Worm (Caenorhabditis elegans) whole organism, late embryonic: ENCODE results near the gene F47B10.6.

ENCODE experiments used
- C08G9.2 ChIP-seq: sonication (generic microtip); optimal IDR thresholded peaks from 2 replicates; lab custom pipeline; 2016; ENCODE audit warnings: mild to moderate bottlenecking, missing genetic modification characterization, moderate library complexity, missing compliant biosample characterization
- ceh-2 ChIP-seq: sonication (generic microtip); optimal IDR thresholded peaks from 2 replicates; lab custom pipeline; 2016; ENCODE audit warnings: missing genotype, missing genetic modification characterization, missing compliant biosample characterization
- ceh-31 ChIP-seq: sonication (generic microtip); optimal IDR thresholded peaks from 2 replicates; lab custom pipeline; 2016; ENCODE audit warnings: missing genetic modification characterization, missing compliant biosample characterization
- ceh-34 ChIP-seq: sonication (generic microtip); optimal IDR thresholded peaks from 2 replicates; lab custom pipeline; 2016; ENCODE audit warnings: mild to moderate bottlenecking, missing genetic modification characterization, missing compliant biosample characterization
- ceh-9 ChIP-seq: sonication (generic microtip); optimal IDR thresholded peaks from 2 replicates; lab custom pipeline; 2016; ENCODE audit warnings: mild to moderate bottlenecking, missing genetic modification characterization, inconsistent platforms, missing compliant biosample characterization
- fkh-10 ChIP-seq: fragments of 150-350 bp; optimal IDR thresholded peaks from 2 replicates; lab custom pipeline; 2014; ENCODE audit warnings: missing biosample characterization, missing genetic modification reagents, missing genetic modification characterization
- hlh-30 ChIP-seq: sonication (generic microtip); optimal IDR thresholded peaks from 2 replicates; lab custom pipeline; 2017; ENCODE audit warnings: antibody characterized with exemption, missing genetic modification characterization, missing compliant biosample characterization; ENCODE audit not compliant: insufficient read depth
- lim-6 ChIP-seq: sonication (generic microtip); optimal IDR thresholded peaks from 2 replicates; lab custom pipeline; 2016; ENCODE audit warnings: missing genetic modification characterization, missing compliant biosample characterization
- nhr-232 ChIP-seq: sonication (generic microtip); optimal IDR thresholded peaks from 2 replicates; lab custom pipeline; 2016; ENCODE audit warnings: missing genetic modification characterization, missing compliant biosample characterization
- pat-9 ChIP-seq: fragments of 200-800 bp; sonication (Bioruptor generic); optimal IDR thresholded peaks from 2 replicates; lab custom pipeline; 2018; ENCODE audit warnings: mild to moderate bottlenecking, missing genetic modification characterization, moderate library complexity, missing compliant biosample characterization
- pha-4 ChIP-seq: fragments of 150-350 bp; optimal IDR thresholded peaks from 2 replicates; lab custom pipeline; 2018; ENCODE audit warnings: missing biosample characterization, missing genetic modification reagents, missing genetic modification characterization
- pqm-1 ChIP-seq: sonication (generic microtip); optimal IDR thresholded peaks from 2 replicates; lab custom pipeline; 2016; ENCODE audit warnings: missing genetic modification characterization, missing compliant biosample characterization
- pros-1 ChIP-seq: fragments of 150-350 bp; optimal IDR thresholded peaks from 2 replicates; lab custom pipeline; 2014; ENCODE audit warnings: missing biosample characterization, missing genetic modification reagents, missing genetic modification characterization
- sdc-2 ChIP-seq: sonication (generic microtip); optimal IDR thresholded peaks from 2 replicates; lab custom pipeline; 2016; ENCODE audit warnings: missing genotype, missing genetic modification characterization, missing compliant biosample characterization
- tbx-2 ChIP-seq: sonication (generic microtip); optimal IDR thresholded peaks from 2 replicates; lab custom pipeline; 2016; ENCODE audit warnings: missing genetic modification characterization, missing compliant biosample characterization
- ttx-3 ChIP-seq: sonication (generic microtip); optimal IDR thresholded peaks from 2 replicates; lab custom pipeline; 2016; ENCODE audit warnings: missing genetic modification reagents, missing genetic modification characterization, missing compliant biosample characterization
- unc-3 ChIP-seq, 2 experiments: fragments of 200-800 bp in 1 of 2; sonication (Bioruptor generic) in 1 of 2; sonication (generic microtip) in 1 of 2; conservative IDR thresholded peaks in 1 of 2; optimal IDR thresholded peaks in 1 of 2; 2 replicates each; pipeline versions ENCODE4 v1.3.6 to Lab custom; 2016 to 2022; ENCODE audit warnings: missing compliant biosample characterization in 2 of 2, missing genetic modification characterization in 2 of 2, missing genetic modification reagents in 1 of 2
- unc-42 ChIP-seq: sonication (generic microtip); optimal IDR thresholded peaks from 2 replicates; lab custom pipeline; 2016; ENCODE audit warnings: missing genotype, missing genetic modification characterization, missing compliant biosample characterization
- unc-55 ChIP-seq: sonication (generic microtip); optimal IDR thresholded peaks from 2 replicates; lab custom pipeline; 2017; ENCODE audit warnings: missing biosample characterization, missing genetic modification reagents, missing genetic modification characterization
- zip-5 ChIP-seq: sonication (generic microtip); optimal IDR thresholded peaks from 2 replicates; lab custom pipeline; 2016; ENCODE audit warnings: missing genetic modification characterization, missing compliant biosample characterization

F47B10.6 gene

ce11 chrX:10927136-10927535 lies 38.8 kb downstream of the F47B10.6 start:
- peak; percentile 48 for TF ChIP-seq tbx-2 (tag; lab: Kevin White, UChicago)
- TF ChIP-seq sdc-2 (tag; lab: Kevin White, UChicago) = peak; percentile 14
- no peak for TF ChIP-seq nhr-232 (tag; lab: Kevin White, UChicago)

- TF ChIP-seq zip-5 (tag; lab: Kevin White, UChicago) (no peak), hlh-30 (no peak), ttx-3 (tag; lab: Kevin White, UChicago) (no peak), pqm-1 (no peak), ceh-34 (tag; lab: Kevin White, UChicago) (no peak), pros-1 (tag; lab: Kevin White, UChicago) (no peak)
Observed at ce11 chrX:10928948-10929563, 40.8 kb downstream of the F47B10.6 start, which contains the start of gene dgn-1. dgn-1 (minus strand) TSS chrX:10928998.

ce11 chrX:10932087-10932486 lies 43.8 kb downstream of the F47B10.6 start:
- TF ChIP-seq unc-55 (GFP tag; lab: Kevin White, UChicago) = peak; percentile 17
- TF ChIP-seq unc-3 (GFP tag; conservative IDR thresholded peaks at IDR 0.05; lab: Robert Waterston, UW) = no peak
- TF ChIP-seq unc-3 (tag; optimal IDR thresholded peaks at IDR 0.05; lab: Kevin White, UChicago) = no peak

- TF ChIP-seq ceh-9 (tag; lab: Kevin White, UChicago) = no peak
- TF ChIP-seq ttx-3 (tag; lab: Kevin White, UChicago) = no peak
- no peak for TF ChIP-seq C08G9.2 (tag; lab: Kevin White, UChicago)
- no peak for TF ChIP-seq pat-9 (tag; lab: Kevin White, UChicago)
- peak; percentile 36 for TF ChIP-seq ceh-31 (tag; lab: Kevin White, UChicago)
- no peak for TF ChIP-seq lim-6 (tag; lab: Kevin White, UChicago)
- TF ChIP-seq pha-4 (tag; lab: Kevin White, UChicago) = no peak
- TF ChIP-seq ceh-2 (tag; lab: Kevin White, UChicago) = no peak
- peak; percentile 64 for TF ChIP-seq unc-42
- TF ChIP-seq fkh-10 = no peak
Observed at ce11 chrX:10933308-10934014, 45.2 kb downstream of the F47B10.6 start.
